Worm (Caenorhabditis elegans) whole organism, L4 larva: Measurements from ENCODE around the gene ints-5.

ENCODE experiments used
- D1046.2 ChIP-seq: fragments of 200-800 bp; sonication (Bioruptor generic); IDR thresholded peaks from 2 replicates; pipeline ENCODE4 v1.3.6; 2022; ENCODE audit warnings: missing genetic modification characterization, missing compliant biosample characterization
- F37D6.2 ChIP-seq: sonication (generic microtip); optimal IDR thresholded peaks from 2 replicates; lab custom pipeline; 2016; ENCODE audit warnings: mild to moderate bottlenecking, missing genetic modification characterization, missing compliant biosample characterization
- T26A8.4 ChIP-seq: fragments of 200-800 bp; sonication (Bioruptor generic); IDR thresholded peaks from 2 replicates; pipeline ENCODE4 v1.3.6; 2022; ENCODE audit warnings: missing genetic modification characterization, missing compliant biosample characterization
- Y105C5A.15 ChIP-seq: fragments of 200-800 bp; sonication (Bioruptor generic); IDR thresholded peaks from 2 replicates; pipeline ENCODE4 v1.3.6; 2022; ENCODE audit warnings: missing genetic modification characterization, missing compliant biosample characterization
- ZK546.5 ChIP-seq, 2 experiments: sonication (generic microtip); optimal IDR thresholded peaks; 2 replicates each; lab custom pipeline; 2017; ENCODE audit warnings: missing biosample characterization in 2 of 2, missing genetic modification characterization in 2 of 2
- aha-1 ChIP-seq: fragments of 150-350 bp; peaks from one replicate; lab custom pipeline; 2014; ENCODE audit warnings: missing biosample characterization, missing genetic modification characterization
- aly-2 ChIP-seq: sonication (generic microtip); optimal IDR thresholded peaks from 2 replicates; lab custom pipeline; 2018; ENCODE audit warnings: missing biosample characterization, missing genetic modification characterization
- arid-1 ChIP-seq: fragments of 200-800 bp; sonication (Bioruptor generic); conservative IDR thresholded peaks from 2 replicates; pipeline ENCODE4 v1.3.6; 2022; ENCODE audit warnings: missing genetic modification reagents, missing genetic modification characterization, missing compliant biosample characterization
- ceh-28 ChIP-seq: fragments of 150-350 bp; optimal IDR thresholded peaks from 2 replicates; lab custom pipeline; 2014; ENCODE audit warnings: missing biosample characterization, missing genetic modification reagents, missing genetic modification characterization
- cey-2 ChIP-seq: sonication (generic microtip); optimal IDR thresholded peaks from 3 replicates; lab custom pipeline; 2017; ENCODE audit warnings: missing genetic modification characterization, mild to moderate bottlenecking, missing compliant biosample characterization, antibody characterized with exemption, borderline replicate concordance; ENCODE audit not compliant: insufficient read depth
- dmd-6 ChIP-seq: fragments of 200-800 bp; sonication (Bioruptor generic); IDR thresholded peaks from 2 replicates; pipeline ENCODE4 v1.3.6; 2022; ENCODE audit warnings: missing genetic modification reagents, missing genetic modification characterization, missing compliant biosample characterization
- dmd-9 ChIP-seq: fragments of 200-800 bp; sonication (Bioruptor generic); IDR thresholded peaks from 2 replicates; pipeline ENCODE4 v1.3.6; 2022; ENCODE audit warnings: missing genetic modification reagents, missing genetic modification characterization, missing compliant biosample characterization
- dve-1 ChIP-seq: sonication (generic microtip); optimal IDR thresholded peaks from 2 replicates; lab custom pipeline; 2017; ENCODE audit warnings: antibody characterized with exemption, mild to moderate bottlenecking, missing genetic modification characterization, missing compliant biosample characterization; ENCODE audit not compliant: insufficient read depth
- egl-43 ChIP-seq: fragments of 200-800 bp; sonication (Bioruptor generic); IDR thresholded peaks from 2 replicates; pipeline ENCODE4 v1.3.6; 2022; ENCODE audit warnings: missing genetic modification reagents, missing genetic modification characterization, missing compliant biosample characterization
- fkh-10 ChIP-seq: fragments of 150-350 bp; optimal IDR thresholded peaks from 2 replicates; lab custom pipeline; 2014; ENCODE audit warnings: missing biosample characterization, missing genetic modification reagents, missing genetic modification characterization
- hlh-11 ChIP-seq: fragments of 200-800 bp; sonication (Bioruptor generic); optimal IDR thresholded peaks from 2 replicates; lab custom pipeline; 2018; ENCODE audit warnings: mild to moderate bottlenecking, missing genetic modification characterization, missing compliant biosample characterization
- hlh-30 ChIP-seq: sonication (generic microtip); optimal IDR thresholded peaks from 2 replicates; lab custom pipeline; 2017; ENCODE audit warnings: antibody characterized with exemption, mild to moderate bottlenecking, missing genetic modification characterization, missing compliant biosample characterization; ENCODE audit not compliant: insufficient read depth
- hmg-1.1 ChIP-seq: fragments of 200-800 bp; sonication (Bioruptor generic); IDR thresholded peaks from 2 replicates; pipeline ENCODE4 v1.3.6; 2022; ENCODE audit warnings: missing genetic modification reagents, missing genetic modification characterization, missing compliant biosample characterization
- lsy-2 ChIP-seq, 2 experiments: fragments of 150-350 bp in 1 of 2; sonication (generic microtip) in 1 of 2; optimal IDR thresholded peaks; 2 replicates each; lab custom pipeline; 2014 to 2017; ENCODE audit warnings: missing biosample characterization in 2 of 2, missing genetic modification characterization in 2 of 2
- mdl-1 ChIP-seq, 2 experiments: fragments of 150-350 bp in 1 of 2; sonication (generic microtip) in 1 of 2; optimal IDR thresholded peaks; 2 replicates each; lab custom pipeline; 2014 to 2017; ENCODE audit warnings: missing biosample characterization in 2 of 2, missing genetic modification characterization in 2 of 2
- mes-2 ChIP-seq: sonication (generic microtip); optimal IDR thresholded peaks from 2 replicates; lab custom pipeline; 2016; ENCODE audit warnings: missing genotype, mild to moderate bottlenecking, missing genetic modification characterization, missing compliant biosample characterization; ENCODE audit not compliant: poor library complexity, severe bottlenecking
- nhr-10 ChIP-seq: fragments of 150-350 bp; optimal IDR thresholded peaks from 2 replicates; lab custom pipeline; 2014; ENCODE audit warnings: missing biosample characterization, missing genetic modification characterization
- nhr-28 ChIP-seq: fragments of 150-350 bp; optimal IDR thresholded peaks from 2 replicates; lab custom pipeline; 2014; ENCODE audit warnings: missing biosample characterization, missing genetic modification characterization
- nhr-41 ChIP-seq: fragments of 200-800 bp; sonication (Bioruptor generic); IDR thresholded peaks from 2 replicates; pipeline ENCODE4 v1.3.6; 2022; ENCODE audit warnings: missing genetic modification reagents, missing genetic modification characterization, missing compliant biosample characterization
- nhr-76 ChIP-seq: fragments of 150-350 bp; optimal IDR thresholded peaks from 2 replicates; lab custom pipeline; 2014; ENCODE audit warnings: missing biosample characterization, missing genetic modification characterization
- nhr-77 ChIP-seq: fragments of 150-350 bp; optimal IDR thresholded peaks from 2 replicates; lab custom pipeline; 2014; ENCODE audit warnings: missing biosample characterization, missing genetic modification characterization
- set-16 ChIP-seq: fragments of 200-800 bp; sonication (Bioruptor generic); IDR thresholded peaks from 2 replicates; pipeline ENCODE4 v1.3.6; 2022; ENCODE audit warnings: missing genetic modification reagents, missing genetic modification characterization, missing compliant biosample characterization
- snpc-1.2 ChIP-seq: fragments of 200-800 bp; sonication (Bioruptor generic); IDR thresholded peaks from 2 replicates; pipeline ENCODE4 v1.3.6; 2022; ENCODE audit warnings: missing genetic modification reagents, missing genetic modification characterization, missing compliant biosample characterization
- tra-1 ChIP-seq: fragments of 200-800 bp; sonication (Bioruptor generic); IDR thresholded peaks from 2 replicates; pipeline ENCODE4 v1.3.6; 2022; ENCODE audit warnings: missing genetic modification reagents, missing genetic modification characterization, missing compliant biosample characterization
- unc-62 ChIP-seq, 3 experiments: fragments of 150-350 bp in 1 of 3; sonication (generic microtip); optimal IDR thresholded peaks in 2 of 3; peaks in 1 of 3; 1 replicate in 1 of 3; 2 replicates in 2 of 3; lab custom pipeline; 2014 to 2017; ENCODE audit warnings: missing biosample characterization in 3 of 3, missing genetic modification characterization in 3 of 3, missing genetic modification reagents in 3 of 3, missing genotype in 1 of 3
- vab-7 ChIP-seq: fragments of 200-800 bp; sonication (Bioruptor generic); IDR thresholded peaks from 2 replicates; pipeline ENCODE4 v1.3.6; 2022; ENCODE audit warnings: missing genetic modification reagents, missing genetic modification characterization, missing compliant biosample characterization

Gene ints-5

DNA sequence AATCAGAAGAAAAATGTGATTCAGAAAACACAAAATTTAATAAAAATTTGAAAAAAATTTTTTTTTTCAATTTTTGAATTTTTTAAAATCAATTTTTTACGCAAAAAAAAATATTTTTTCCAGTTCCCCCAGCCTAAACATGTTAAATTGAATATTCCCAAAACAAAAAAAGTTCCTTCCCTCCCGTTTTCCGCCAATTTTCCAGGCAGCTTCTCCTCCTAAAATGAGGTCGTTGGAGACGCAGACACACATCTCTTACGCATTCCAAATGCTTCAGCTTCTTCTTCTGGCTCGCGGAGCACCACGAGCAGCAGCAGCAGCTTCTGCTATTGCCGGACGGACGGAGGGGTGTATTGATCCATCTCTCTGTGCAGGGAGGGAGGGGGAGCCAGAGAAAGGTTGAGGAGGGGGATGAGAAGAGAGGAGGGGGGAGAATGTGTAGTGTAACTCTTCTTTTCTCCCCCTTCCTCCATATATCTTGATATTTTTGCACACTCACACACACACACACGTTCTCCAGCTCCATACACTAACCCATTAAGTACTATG, 43.4 kb upstream of the ints-5 start (continued):
- TF ChIP-seq nhr-41 (GFP tag; lab: Robert Waterston, UW) (no peak), unc-62 (GFP tag; optimal IDR thresholded peaks at IDR 0.05 in 1 of 2; lab: Kevin White, UChicago) (peak in 1 of 2 experiments; percentile 98), unc-62 (tag; optimal IDR thresholded peaks at IDR 0.05; lab: Kevin White, UChicago) (no peak), D1046.2 (GFP tag; lab: Robert Waterston, UW) (no peak), mdl-1 (tag; optimal IDR thresholded peaks at IDR 0.05; lab: Kevin White, UChicago) (peak in 1 of 2 experiments; percentile 45), cey-2 (no peak), dmd-6 (GFP tag; lab: Robert Waterston, UW) (no peak), arid-1 (GFP tag; lab: Robert Waterston, UW) (no peak), F37D6.2 (peak; percentile 13), lsy-2 (tag; optimal IDR thresholded peaks at IDR 0.05; lab: Kevin White, UChicago) (peak in 1 of 2 experiments; percentile 40), egl-43 (GFP tag; lab: Robert Waterston, UW) (no peak), ZK546.5 (tag; optimal IDR thresholded peaks at IDR 0.05; lab: Kevin White, UChicago) (no peak), fkh-10 (GFP tag; lab: Kevin White, UChicago) (peak; percentile 40), nhr-10 (tag; lab: Kevin White, UChicago) (no peak), aha-1 (tag; lab: Kevin White, UChicago) (peak; percentile 86), aly-2 (no peak)

DNA sequence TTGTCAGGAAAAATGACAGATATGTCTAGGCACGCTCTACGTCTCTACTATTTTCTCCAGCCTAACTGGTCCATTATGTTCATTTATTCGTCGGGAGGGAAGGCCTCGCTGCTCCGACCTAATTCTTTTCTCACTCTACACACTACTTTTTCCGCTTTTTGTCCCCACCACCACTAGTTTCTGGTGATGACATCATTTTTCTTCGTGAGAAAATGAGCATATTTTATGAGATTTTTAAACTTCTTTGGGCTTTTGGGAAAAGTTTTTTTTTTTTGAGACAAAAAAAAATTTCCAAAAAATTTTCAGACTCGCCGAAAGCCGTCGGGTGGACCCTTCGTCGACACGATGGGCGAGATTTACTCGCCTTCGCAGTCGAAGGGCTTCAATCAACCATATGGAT, 41.8 kb upstream of the ints-5 start, which contains the start of gene slo-1:
TSS of gene slo-1 (plus strand) at position 301 of the 400 bp plus-strand sequence.
- TF ChIP-seq T26A8.4 (GFP tag; lab: Robert Waterston, UW) = no peak
- TF ChIP-seq aha-1 (tag; lab: Kevin White, UChicago) = peak; percentile 37

DNA sequence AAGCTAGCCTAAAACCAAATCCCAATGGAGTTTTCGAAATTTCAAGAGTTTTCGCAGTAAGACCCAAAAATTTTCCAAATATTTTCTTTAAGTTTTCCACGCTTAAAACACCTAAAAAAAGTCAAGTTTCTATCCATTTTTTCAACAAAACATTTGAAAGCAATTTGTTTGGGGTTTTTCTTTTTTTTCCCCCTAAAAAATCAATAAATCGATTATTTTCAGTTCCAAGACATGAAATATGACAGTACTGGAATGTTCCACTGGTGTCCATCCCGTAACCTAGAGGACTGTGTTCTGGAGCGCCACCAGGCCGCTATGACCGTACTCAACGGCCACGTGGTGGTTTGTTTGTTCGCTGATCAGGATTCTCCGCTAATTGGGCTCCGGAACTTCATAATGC, 29.1 kb upstream of the ints-5 start:
- TF ChIP-seq ceh-28 (tag; lab: Kevin White, UChicago) (peak; percentile 78), hlh-30 (tag; lab: Kevin White, UChicago) (no peak)

- TF ChIP-seq aha-1 (tag; lab: Kevin White, UChicago) (peak; percentile 71), nhr-28 (tag; lab: Kevin White, UChicago) (no peak), set-16 (GFP tag; lab: Robert Waterston, UW) (peak; percentile 56; the same call in 1 of the 2 replicates), tra-1 (GFP tag; lab: Robert Waterston, UW) (no peak)
Observed at ce11 chrV:18506772-18507171, 27.0 kb upstream of the ints-5 start.

DNA sequence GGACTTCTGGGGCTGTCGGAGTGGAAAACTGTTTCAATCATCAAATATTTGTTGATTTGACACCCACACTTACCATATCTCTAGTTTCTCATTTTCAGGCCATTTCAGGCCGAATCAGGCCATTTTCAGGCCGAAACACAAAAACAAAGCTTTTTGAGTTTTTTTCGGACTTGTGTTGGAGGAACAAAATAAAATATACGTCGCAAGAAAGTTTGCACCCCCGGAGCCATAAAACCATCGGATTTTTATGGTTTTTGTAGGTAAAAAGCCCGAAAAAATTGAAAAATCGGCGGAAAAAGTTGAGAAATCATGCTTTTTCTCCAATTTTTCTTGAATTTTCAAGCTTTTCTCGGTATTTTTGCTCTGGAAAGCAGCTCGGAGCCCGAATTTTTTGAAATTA, 25.2 kb upstream of the ints-5 start, which contains the start of gene Y51A2D.1:
TSS of gene Y51A2D.1 (plus strand) at position 301 of the 400 bp plus-strand sequence.
- TF ChIP-seq dmd-9 (GFP tag; lab: Robert Waterston, UW) (no peak), snpc-1.2 (GFP tag; lab: Robert Waterston, UW) (no peak), hlh-11 (no peak), D1046.2 (GFP tag; lab: Robert Waterston, UW) (no peak), nhr-77 (tag; lab: Kevin White, UChicago) (no peak), hmg-1.1 (GFP tag; lab: Robert Waterston, UW) (no peak)

DNA sequence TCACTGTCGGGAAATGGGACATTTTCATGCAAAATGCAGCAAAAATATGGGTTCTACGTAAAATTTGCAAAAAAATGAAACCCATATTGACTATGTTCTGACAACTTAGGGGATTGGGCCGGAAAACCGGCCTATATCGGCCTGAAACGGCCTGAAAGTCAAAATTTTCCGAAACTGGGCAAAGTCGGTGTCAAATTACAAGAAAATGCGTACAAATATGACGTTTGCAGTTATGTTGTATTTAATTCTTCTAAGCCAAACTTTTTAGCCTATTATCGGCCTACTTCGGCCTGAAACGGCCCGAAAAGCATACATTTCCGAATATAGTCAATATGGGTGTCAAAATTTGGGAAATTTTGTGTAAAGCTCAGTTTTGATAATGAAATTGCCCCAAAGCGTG, 21.9 kb upstream of the ints-5 start:
- TF ChIP-seq mes-2 (tag; lab: Kevin White, UChicago) (no peak), nhr-76 (no peak), nhr-28 (tag; lab: Kevin White, UChicago) (no peak), dve-1 (no peak), hmg-1.1 (GFP tag; lab: Robert Waterston, UW) (no peak), Y105C5A.15 (GFP tag; lab: Robert Waterston, UW) (no peak), aly-2 (no peak), ZK546.5 (tag; optimal IDR thresholded peaks at IDR 0.05; lab: Kevin White, UChicago) (no peak), vab-7 (GFP tag; lab: Robert Waterston, UW) (no peak)
